Worm (Caenorhabditis elegans): Measurements from ENCODE around the gene Y110A2AL.6.
"Not testable (repeated sequence)": the region's sequence is repeated elsewhere in the genome, so short reads cannot be mapped to it uniquely, and the experiment has no call there.

Gene Y110A2AL.6

DNA sequence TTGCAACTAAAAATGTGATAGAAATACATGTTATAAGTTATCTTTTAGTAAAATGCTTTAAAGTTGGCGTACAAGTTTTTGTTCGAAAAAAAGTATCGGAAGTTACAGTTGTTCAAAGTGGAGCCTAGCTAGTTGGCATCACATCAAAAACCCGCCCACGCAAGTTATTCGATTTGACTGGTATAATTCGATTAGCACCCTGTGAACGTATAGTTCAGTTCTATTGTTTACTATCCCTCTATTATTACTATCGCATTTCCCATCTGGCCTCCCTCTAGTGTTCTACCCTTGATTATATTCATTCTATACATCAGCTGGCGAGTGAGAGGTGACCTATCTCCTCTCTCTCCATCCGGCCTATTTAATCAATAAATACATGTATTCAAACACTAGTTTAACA is 2.4 kb downstream of the Y110A2AL.6 start, which contains the start of gene Y110A2AL.4:
Gene Y110A2AL.4, plus strand, starts transcription at position 301 of the 400 bp plus-strand sequence.
- not testable (repeated sequence) for TF ChIP-seq pha-2 (tag; optimal IDR thresholded peaks at IDR 0.05); C38D4.7 (GFP tag; optimal IDR thresholded peaks at IDR 0.05); ceh-6 (GFP tag; optimal IDR thresholded peaks at IDR 0.05)

ce11 chrII:2836853-2837252 is 4.6 kb downstream of the Y110A2AL.6 start, which contains the start of gene K12H6.7:
Gene K12H6.7, minus strand, starts transcription at chrII:2836953.
- no peak for TF ChIP-seq ttx-3 (tag; optimal IDR thresholded peaks at IDR 0.05)

ce11 chrII:2834105-2834504 is 7.3 kb downstream of the Y110A2AL.6 start:
- no peak for TF ChIP-seq K02D7.2 (tag; optimal IDR thresholded peaks at IDR 0.05)
- TF ChIP-seq elt-2 (tag; optimal IDR thresholded peaks at IDR 0.05), result peak; percentile 90
- TF ChIP-seq sdc-2 (tag; optimal IDR thresholded peaks at IDR 0.05), result no peak
- TF ChIP-seq nhr-11 (tag; optimal IDR thresholded peaks at IDR 0.05), result no peak
- no peak for TF ChIP-seq eyg-1 (tag; optimal IDR thresholded peaks at IDR 0.05)

DNA sequence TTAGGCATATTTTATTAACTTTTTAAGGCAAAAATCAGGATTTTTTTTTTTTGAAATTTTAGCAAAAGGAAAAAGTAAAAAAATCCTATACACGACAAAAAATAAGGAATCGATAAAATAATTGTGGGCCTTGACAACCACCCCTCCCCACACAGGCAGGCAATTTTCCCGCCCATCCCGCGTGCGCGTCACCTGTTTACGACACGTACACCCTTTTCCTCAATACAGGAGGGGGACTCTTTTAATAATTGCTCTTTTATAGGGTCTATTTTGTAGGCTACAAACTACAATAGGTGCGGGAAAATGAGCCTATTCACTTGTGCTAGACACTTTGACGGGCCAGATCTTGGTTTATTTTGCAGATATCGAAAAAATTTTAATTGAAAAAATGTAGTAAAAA is 8.9 kb downstream of the Y110A2AL.6 start:
- TF ChIP-seq sox-4 (tag; optimal IDR thresholded peaks at IDR 0.05), result no peak
- no peak for TF ChIP-seq C38D4.7 (GFP tag; optimal IDR thresholded peaks at IDR 0.05)
- peak; percentile 57 for TF ChIP-seq hlh-30 (tag; optimal IDR thresholded peaks at IDR 0.05; ENCODE audit: insufficient read depth)
- no peak for TF ChIP-seq ref-2 (tag; optimal IDR thresholded peaks at IDR 0.05)
- TF ChIP-seq pax-1 (tag; optimal IDR thresholded peaks at IDR 0.05), result no peak
- TF ChIP-seq ceh-30 (tag; optimal IDR thresholded peaks at IDR 0.05), result peak; percentile 26
- no peak for TF ChIP-seq pqm-1 (tag; optimal IDR thresholded peaks at IDR 0.05)

DNA sequence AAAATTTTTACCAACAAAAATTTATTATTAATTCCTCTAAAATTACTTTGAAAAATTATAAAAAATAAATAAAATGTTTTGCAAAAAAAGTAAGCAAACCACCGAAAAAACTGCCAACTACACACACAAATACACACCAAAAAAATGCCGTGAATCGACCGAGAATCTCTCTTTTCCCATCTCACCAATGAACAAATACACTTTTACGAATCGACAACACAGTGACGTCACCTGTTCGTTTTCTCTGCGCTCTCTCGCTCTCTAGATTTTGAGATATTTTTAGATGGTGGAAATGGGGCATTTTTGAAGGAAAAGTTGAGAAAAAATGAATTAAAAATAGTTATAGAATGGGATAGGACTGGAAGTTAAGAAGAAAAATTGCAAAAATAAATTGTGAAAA is 9.3 kb downstream of the Y110A2AL.6 start:
- peak; percentile 14 for TF ChIP-seq unc-55 (GFP tag; optimal IDR thresholded peaks at IDR 0.05)
- TF ChIP-seq eyg-1 (tag; optimal IDR thresholded peaks at IDR 0.05), result no peak

DNA sequence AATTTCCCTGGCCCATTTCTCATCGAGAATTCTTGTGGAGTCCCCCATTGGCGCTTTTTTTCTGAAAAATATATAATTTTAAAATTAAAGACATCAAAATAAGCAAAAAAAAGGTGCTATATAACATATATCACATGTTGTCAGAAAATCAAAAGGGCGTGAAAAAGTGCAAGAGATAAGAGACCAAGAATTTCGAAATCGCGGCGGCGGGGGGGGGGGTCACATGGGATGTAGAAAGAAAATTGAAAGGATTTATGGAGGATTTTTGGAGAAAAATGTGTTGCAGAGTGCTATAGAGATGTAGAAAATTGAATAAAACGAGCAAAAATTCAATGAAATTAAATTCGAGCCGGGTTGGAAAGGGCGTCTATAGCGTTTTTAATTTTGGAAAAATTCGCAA is 10.3 kb downstream of the Y110A2AL.6 start, which contains the start of gene K12H6.6:
Gene K12H6.6, minus strand, starts transcription at position 61 of the 400 bp plus-strand sequence.
- no peak for TF ChIP-seq hlh-8 (tag; optimal IDR thresholded peaks at IDR 0.05)
- no peak for TF ChIP-seq elt-4 (tag; optimal IDR thresholded peaks at IDR 0.05)
- TF ChIP-seq unc-42 (tag; optimal IDR thresholded peaks at IDR 0.05), result peak; percentile 12
- no peak for TF ChIP-seq hlh-6 (tag; optimal IDR thresholded peaks at IDR 0.05)

- TF ChIP-seq hlh-15 (tag; optimal IDR thresholded peaks at IDR 0.05) (no peak), gmeb-2 (tag; optimal IDR thresholded peaks at IDR 0.05) (no peak), ceh-30 (tag; optimal IDR thresholded peaks at IDR 0.05) (no peak), hlh-30 (tag; optimal IDR thresholded peaks at IDR 0.05; ENCODE audit: insufficient read depth) (no peak), pha-2 (tag; optimal IDR thresholded peaks at IDR 0.05) (no peak), fkh-10 (GFP tag; optimal IDR thresholded peaks at IDR 0.05) (no peak), ref-2 (tag; optimal IDR thresholded peaks at IDR 0.05) (no peak), hlh-13 (GFP tag; optimal IDR thresholded peaks at IDR 0.05) (no peak), sox-2 (GFP tag; IDR thresholded peaks at IDR 0.05) (no peak), ceh-22 (tag; optimal IDR thresholded peaks at IDR 0.05) (no peak), ceh-45 (GFP tag; IDR thresholded peaks at IDR 0.05) (no peak), unc-55 (GFP tag; optimal IDR thresholded peaks at IDR 0.05) (no peak), nfya-1 (tag; optimal IDR thresholded peaks at IDR 0.05) (no peak), pax-1 (tag; optimal IDR thresholded peaks at IDR 0.05) (no peak), fax-1 (tag; optimal IDR thresholded peaks at IDR 0.05) (no peak)
Measured at ce11 chrII:2830144-2830543, 11.3 kb downstream of the Y110A2AL.6 start.

Measured in whole organism, late embryonic.